Worm (Caenorhabditis elegans) whole organism, L4 larva: ENCODE results near the gene EGAP1.1.

Source experiments
- F26F4.8 ChIP-seq: fragments of 200-800 bp; sonication (Bioruptor generic); conservative IDR thresholded peaks from 2 replicates; pipeline ENCODE4 v1.3.6; 2022; ENCODE audit warnings: missing genetic modification characterization, missing compliant biosample characterization
- F49E8.2 ChIP-seq: sonication (generic microtip); optimal IDR thresholded peaks from 2 replicates; lab custom pipeline; 2016; ENCODE audit warnings: missing compliant biosample characterization, mild to moderate bottlenecking, missing genetic modification characterization, borderline replicate concordance
- T20F7.1 ChIP-seq: fragments of 200-800 bp; sonication (Bioruptor generic); optimal IDR thresholded peaks from 2 replicates; lab custom pipeline; 2018; ENCODE audit warnings: mild to moderate bottlenecking, missing genetic modification characterization, missing compliant biosample characterization
- Y105C5A.15 ChIP-seq: fragments of 200-800 bp; sonication (Bioruptor generic); IDR thresholded peaks from 2 replicates; pipeline ENCODE4 v1.3.6; 2022; ENCODE audit warnings: missing genetic modification characterization, missing compliant biosample characterization
- Y5F2A.4 ChIP-seq: fragments of 200-800 bp; sonication (Bioruptor generic); optimal IDR thresholded peaks from 2 replicates; lab custom pipeline; 2018; ENCODE audit warnings: mild to moderate bottlenecking, missing genetic modification characterization, missing compliant biosample characterization
- aha-1 ChIP-seq: fragments of 150-350 bp; peaks from one replicate; lab custom pipeline; 2014; ENCODE audit warnings: missing biosample characterization, missing genetic modification characterization
- aly-2 ChIP-seq: sonication (generic microtip); optimal IDR thresholded peaks from 2 replicates; lab custom pipeline; 2018; ENCODE audit warnings: missing biosample characterization, missing genetic modification characterization
- ama-1 ChIP-seq: fragments of 150-350 bp; optimal IDR thresholded peaks from 2 replicates; lab custom pipeline; 2014; ENCODE audit warnings: inconsistent platforms, mixed read lengths
- attf-4 ChIP-seq: sonication (generic microtip); optimal IDR thresholded peaks from 3 replicates; lab custom pipeline; 2017; ENCODE audit warnings: missing biosample characterization, missing genetic modification characterization
- ceh-20 ChIP-seq: fragments of 200-800 bp; sonication (Bioruptor generic); IDR thresholded peaks from 2 replicates; pipeline ENCODE4 v1.3.6; 2022; ENCODE audit warnings: missing genetic modification reagents, missing genetic modification characterization, missing compliant biosample characterization
- ceh-28 ChIP-seq: fragments of 150-350 bp; optimal IDR thresholded peaks from 2 replicates; lab custom pipeline; 2014; ENCODE audit warnings: missing biosample characterization, missing genetic modification reagents, missing genetic modification characterization
- ceh-32 ChIP-seq: sonication (generic microtip); optimal IDR thresholded peaks from 2 replicates; lab custom pipeline; 2016; ENCODE audit warnings: mild to moderate bottlenecking, missing genetic modification characterization, missing compliant biosample characterization; ENCODE audit not compliant: poor library complexity
- ceh-44 ChIP-seq: fragments of 200-800 bp; sonication (Bioruptor generic); IDR thresholded peaks from 2 replicates; pipeline ENCODE4 v1.3.6; 2022; ENCODE audit warnings: missing genetic modification reagents, missing genetic modification characterization, missing compliant biosample characterization
- ceh-82 ChIP-seq: sonication (generic microtip); optimal IDR thresholded peaks from 2 replicates; lab custom pipeline; 2017; ENCODE audit warnings: missing biosample characterization, missing genetic modification characterization
- daf-16 ChIP-seq, 3 experiments: sonication (generic microtip); optimal IDR thresholded peaks; 2 replicates each; lab custom pipeline; 2016 to 2017; ENCODE audit warnings: missing genetic modification characterization in 3 of 3, missing genetic modification reagents in 3 of 3, mild to moderate bottlenecking in 2 of 3, missing compliant biosample characterization in 2 of 3, missing biosample characterization in 1 of 3, moderate library complexity in 1 of 3
- dmd-6 ChIP-seq: fragments of 200-800 bp; sonication (Bioruptor generic); IDR thresholded peaks from 2 replicates; pipeline ENCODE4 v1.3.6; 2022; ENCODE audit warnings: missing genetic modification reagents, missing genetic modification characterization, missing compliant biosample characterization
- dmd-8 ChIP-seq: fragments of 200-800 bp; sonication (Bioruptor generic); IDR thresholded peaks from 2 replicates; pipeline ENCODE4 v1.3.6; 2022; ENCODE audit warnings: missing genetic modification characterization, missing compliant biosample characterization
- dpl-1 ChIP-seq: fragments of 150-350 bp; optimal IDR thresholded peaks from 2 replicates; lab custom pipeline; 2014; ENCODE audit warnings: missing biosample characterization, missing genetic modification reagents, missing genetic modification characterization
- duxl-1 ChIP-seq: sonication (generic microtip); optimal IDR thresholded peaks from 2 replicates; lab custom pipeline; 2016; ENCODE audit warnings: mild to moderate bottlenecking, missing genetic modification characterization, moderate library complexity, missing compliant biosample characterization; ENCODE audit not compliant: poor library complexity
- egl-43 ChIP-seq: fragments of 200-800 bp; sonication (Bioruptor generic); IDR thresholded peaks from 2 replicates; pipeline ENCODE4 v1.3.6; 2022; ENCODE audit warnings: missing genetic modification reagents, missing genetic modification characterization, missing compliant biosample characterization
- fos-1 ChIP-seq: fragments of 150-350 bp; optimal IDR thresholded peaks from 2 replicates; lab custom pipeline; 2014; ENCODE audit warnings: missing biosample characterization, missing genetic modification characterization
- hif-1 ChIP-seq, 2 experiments: sonication (generic microtip); optimal IDR thresholded peaks; 2 replicates each; lab custom pipeline; 2016 to 2017; ENCODE audit warnings: missing compliant biosample characterization in 2 of 2, missing genetic modification characterization in 2 of 2, missing genetic modification reagents in 2 of 2, missing genotype in 2 of 2, mild to moderate bottlenecking in 1 of 2
- hlh-30 ChIP-seq: sonication (generic microtip); optimal IDR thresholded peaks from 2 replicates; lab custom pipeline; 2017; ENCODE audit warnings: antibody characterized with exemption, mild to moderate bottlenecking, missing genetic modification characterization, missing compliant biosample characterization; ENCODE audit not compliant: insufficient read depth
- hmg-1.1 ChIP-seq: fragments of 200-800 bp; sonication (Bioruptor generic); IDR thresholded peaks from 2 replicates; pipeline ENCODE4 v1.3.6; 2022; ENCODE audit warnings: missing genetic modification reagents, missing genetic modification characterization, missing compliant biosample characterization
- lim-7 ChIP-seq: fragments of 200-800 bp; sonication (Bioruptor generic); IDR thresholded peaks from 2 replicates; pipeline ENCODE4 v1.3.6; 2022; ENCODE audit warnings: missing genetic modification characterization, missing compliant biosample characterization
- lin-13 ChIP-seq: fragments of 150-350 bp; optimal IDR thresholded peaks from 2 replicates; lab custom pipeline; 2014; ENCODE audit warnings: missing biosample characterization, missing genetic modification reagents, missing genetic modification characterization
- lin-38 ChIP-seq: fragments of 200-800 bp; sonication (Bioruptor generic); IDR thresholded peaks from 2 replicates; pipeline ENCODE4 v1.3.6; 2022; ENCODE audit warnings: missing genetic modification reagents, missing genetic modification characterization, missing compliant biosample characterization
- lsy-2 ChIP-seq, 2 experiments: fragments of 150-350 bp in 1 of 2; sonication (generic microtip) in 1 of 2; optimal IDR thresholded peaks; 2 replicates each; lab custom pipeline; 2014 to 2017; ENCODE audit warnings: missing biosample characterization in 2 of 2, missing genetic modification characterization in 2 of 2
- mdl-1 ChIP-seq, 2 experiments: fragments of 150-350 bp in 1 of 2; sonication (generic microtip) in 1 of 2; optimal IDR thresholded peaks; 2 replicates each; lab custom pipeline; 2014 to 2017; ENCODE audit warnings: missing biosample characterization in 2 of 2, missing genetic modification characterization in 2 of 2
- mep-1 ChIP-seq: fragments of 150-350 bp; sonication (generic microtip); optimal IDR thresholded peaks from 3 replicates; lab custom pipeline; 2014; ENCODE audit warnings: missing biosample characterization, missing genetic modification characterization
- mes-2 ChIP-seq: sonication (generic microtip); optimal IDR thresholded peaks from 2 replicates; lab custom pipeline; 2016; ENCODE audit warnings: missing genotype, mild to moderate bottlenecking, missing genetic modification characterization, missing compliant biosample characterization; ENCODE audit not compliant: poor library complexity, severe bottlenecking
- mxl-3 ChIP-seq: fragments of 200-800 bp; sonication (Bioruptor generic); optimal IDR thresholded peaks from 2 replicates; lab custom pipeline; 2018; ENCODE audit warnings: mild to moderate bottlenecking, missing genetic modification characterization, missing compliant biosample characterization
- nhr-10 ChIP-seq: fragments of 150-350 bp; optimal IDR thresholded peaks from 2 replicates; lab custom pipeline; 2014; ENCODE audit warnings: missing biosample characterization, missing genetic modification characterization
- nhr-102 ChIP-seq: sonication (generic microtip); optimal IDR thresholded peaks from 2 replicates; lab custom pipeline; 2016; ENCODE audit warnings: mild to moderate bottlenecking, missing genetic modification characterization, moderate library complexity, missing compliant biosample characterization
- nhr-11 ChIP-seq: fragments of 150-350 bp; optimal IDR thresholded peaks from 2 replicates; lab custom pipeline; 2014; ENCODE audit warnings: missing biosample characterization, missing genetic modification characterization
- nhr-28 ChIP-seq: fragments of 150-350 bp; optimal IDR thresholded peaks from 2 replicates; lab custom pipeline; 2014; ENCODE audit warnings: missing biosample characterization, missing genetic modification characterization
- nhr-77 ChIP-seq: fragments of 150-350 bp; optimal IDR thresholded peaks from 2 replicates; lab custom pipeline; 2014; ENCODE audit warnings: missing biosample characterization, missing genetic modification characterization
- php-3 ChIP-seq: fragments of 200-800 bp; sonication (Bioruptor generic); IDR thresholded peaks from 2 replicates; pipeline ENCODE4 v1.3.6; 2022; ENCODE audit warnings: missing genetic modification reagents, missing genetic modification characterization, missing compliant biosample characterization
- pqm-1 ChIP-seq: sonication (generic microtip); optimal IDR thresholded peaks from 2 replicates; lab custom pipeline; 2017; ENCODE audit warnings: missing biosample characterization, missing genetic modification characterization
- saeg-2 ChIP-seq: fragments of 200-800 bp; sonication (Bioruptor generic); IDR thresholded peaks from 2 replicates; pipeline ENCODE4 v1.3.6; 2022; ENCODE audit warnings: missing genetic modification reagents, missing genetic modification characterization, missing compliant biosample characterization
- set-16 ChIP-seq: fragments of 200-800 bp; sonication (Bioruptor generic); IDR thresholded peaks from 2 replicates; pipeline ENCODE4 v1.3.6; 2022; ENCODE audit warnings: missing genetic modification reagents, missing genetic modification characterization, missing compliant biosample characterization
- spr-3 ChIP-seq: fragments of 200-800 bp; sonication (Bioruptor generic); optimal IDR thresholded peaks from 2 replicates; lab custom pipeline; 2018; ENCODE audit warnings: mild to moderate bottlenecking, missing genetic modification characterization, missing compliant biosample characterization
- tra-1 ChIP-seq: fragments of 200-800 bp; sonication (Bioruptor generic); IDR thresholded peaks from 2 replicates; pipeline ENCODE4 v1.3.6; 2022; ENCODE audit warnings: missing genetic modification reagents, missing genetic modification characterization, missing compliant biosample characterization
- unc-62 ChIP-seq, 3 experiments: fragments of 150-350 bp in 1 of 3; sonication (generic microtip); optimal IDR thresholded peaks in 2 of 3; peaks in 1 of 3; 1 replicate in 1 of 3; 2 replicates in 2 of 3; lab custom pipeline; 2014 to 2017; ENCODE audit warnings: missing biosample characterization in 3 of 3, missing genetic modification characterization in 3 of 3, missing genetic modification reagents in 3 of 3, missing genotype in 1 of 3
- vab-7 ChIP-seq: fragments of 200-800 bp; sonication (Bioruptor generic); IDR thresholded peaks from 2 replicates; pipeline ENCODE4 v1.3.6; 2022; ENCODE audit warnings: missing genetic modification reagents, missing genetic modification characterization, missing compliant biosample characterization
- zip-2 ChIP-seq: fragments of 150-350 bp; optimal IDR thresholded peaks from 2 replicates; lab custom pipeline; 2014; ENCODE audit warnings: missing biosample characterization, missing genetic modification characterization
- ztf-7 ChIP-seq: fragments of 150-350 bp; optimal IDR thresholded peaks from 2 replicates; lab custom pipeline; 2014; ENCODE audit warnings: missing biosample characterization, missing genetic modification characterization

EGAP1.1 gene

ce11 chrIII:5919799-5920387 lies 17.1 kb downstream of the EGAP1.1 start, which contains the start of the genes tdo-2 and C28H8.2 (continued):
- TF ChIP-seq ceh-20 (GFP tag; lab: Robert Waterston, UW) (peak; percentile 81), set-16 (GFP tag; lab: Robert Waterston, UW) (no peak), lin-38 (no peak), fos-1 (tag; lab: Kevin White, UChicago) (no peak), hif-1 (tag; optimal IDR thresholded peaks at IDR 0.05; lab: Kevin White, UChicago) (no peak), dpl-1 (GFP tag; lab: Kevin White, UChicago) (peak; percentile 6), F26F4.8 (GFP tag; lab: Robert Waterston, UW) (no peak), attf-4 (tag; lab: Kevin White, UChicago) (no peak), Y105C5A.15 (GFP tag; lab: Robert Waterston, UW) (no peak), lim-7 (GFP tag; lab: Robert Waterston, UW) (no peak), dmd-8 (GFP tag; lab: Robert Waterston, UW) (no peak), ceh-82 (tag; lab: Kevin White, UChicago) (no peak), ztf-7 (tag; lab: Kevin White, UChicago) (no peak), saeg-2 (GFP tag; lab: Robert Waterston, UW) (no peak), pqm-1 (tag; lab: Kevin White, UChicago) (no peak), egl-43 (GFP tag; lab: Robert Waterston, UW) (no peak), nhr-11 (tag; lab: Kevin White, UChicago) (no peak), hlh-30 (tag; lab: Kevin White, UChicago) (peak; percentile 84), ceh-44 (no peak)

DNA sequence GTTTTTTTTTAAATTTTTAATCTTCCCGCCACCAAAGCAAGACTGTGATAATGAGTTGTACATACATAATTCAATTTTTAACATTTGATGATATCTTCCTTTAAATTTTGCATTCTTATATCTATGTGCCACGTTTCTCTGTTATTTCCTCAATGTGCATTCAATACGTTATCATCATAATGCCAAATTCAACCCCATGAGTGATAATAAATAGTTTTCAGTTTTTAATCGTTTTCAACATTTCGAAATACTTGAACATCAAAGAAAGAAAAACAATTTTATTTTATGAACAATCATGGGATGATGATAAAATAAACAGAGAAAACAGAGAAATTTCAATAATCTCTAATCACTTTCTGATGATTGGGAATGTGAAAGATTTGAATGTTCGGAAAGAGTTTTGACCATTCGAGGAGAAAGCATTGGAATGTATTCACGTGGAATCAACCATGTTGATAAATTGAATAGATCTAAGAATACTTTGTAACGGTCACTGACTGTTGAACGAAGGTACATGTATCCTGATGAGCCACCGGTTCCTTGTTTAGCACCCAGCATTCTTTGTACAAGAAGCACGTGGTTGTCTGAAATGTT lies 19.6 kb downstream of the EGAP1.1 start:
- TF ChIP-seq T20F7.1 (GFP tag; lab: Kevin White, UChicago) (peak; percentile 38), nhr-10 (peak; percentile 11), spr-3 (GFP tag; lab: Kevin White, UChicago) (no peak), mes-2 (tag; lab: Kevin White, UChicago) (peak; percentile 22), ztf-7 (tag; lab: Kevin White, UChicago) (no peak), mdl-1 (tag; optimal IDR thresholded peaks at IDR 0.05; lab: Kevin White, UChicago) (peak in 1 of 2 experiments; percentile 24), tra-1 (GFP tag; lab: Robert Waterston, UW) (no peak), zip-2 (tag; lab: Kevin White, UChicago) (peak; percentile 62), nhr-28 (tag; lab: Kevin White, UChicago) (peak; percentile 64), nhr-102 (tag; lab: Kevin White, UChicago) (peak; percentile 62), vab-7 (no peak), aly-2 (tag; lab: Kevin White, UChicago) (no peak), pqm-1 (tag; lab: Kevin White, UChicago) (peak; percentile 88), nhr-77 (peak; percentile 88), ceh-28 (tag; lab: Kevin White, UChicago) (no peak), duxl-1 (tag; lab: Kevin White, UChicago) (peak; percentile 24), lsy-2 (tag; optimal IDR thresholded peaks at IDR 0.05; lab: Kevin White, UChicago) (peak in 1 of 2 experiments; percentile 35), Y5F2A.4 (GFP tag; lab: Kevin White, UChicago) (no peak), lin-38 (peak; percentile 28; the same call in 1 of the 2 replicates), php-3 (GFP tag; lab: Robert Waterston, UW) (peak; percentile 78), hmg-1.1 (GFP tag; lab: Robert Waterston, UW) (no peak), mxl-3 (GFP tag; lab: Kevin White, UChicago) (peak; percentile 31), ceh-20 (GFP tag; lab: Robert Waterston, UW) (peak; percentile 33; the same call in 1 of the 2 replicates), ama-1 (peak; percentile 63), dmd-6 (GFP tag; lab: Robert Waterston, UW) (peak; percentile 13; the same call in 1 of the 2 replicates), ceh-32 (no peak), aha-1 (tag; lab: Kevin White, UChicago) (peak; percentile 90), lin-13 (GFP tag; lab: Kevin White, UChicago) (peak; percentile 58), F49E8.2 (no peak), unc-62 (GFP tag; optimal IDR thresholded peaks at IDR 0.05 in 1 of 2; lab: Kevin White, UChicago) (peak in 1 of 2 experiments; percentile 84), unc-62 (tag; optimal IDR thresholded peaks at IDR 0.05; lab: Kevin White, UChicago) (no peak), mep-1 (tag; lab: Kevin White, UChicago) (peak; percentile 86), daf-16 (GFP tag; optimal IDR thresholded peaks at IDR 0.05; lab: Kevin White, UChicago) (no peak), daf-16 (tag; optimal IDR thresholded peaks at IDR 0.05; lab: Kevin White, UChicago) (peak; percentile 96)
